Worm (Caenorhabditis elegans) whole organism, L1 larva: ENCODE results near the gene gst-1.

Experiments used
- ama-1 ChIP-seq: fragments of 150-350 bp; optimal IDR thresholded peaks from 2 replicates; lab custom pipeline; 2014
- fkh-10 ChIP-seq: sonication (generic microtip); optimal IDR thresholded peaks from 2 replicates; lab custom pipeline; 2017; ENCODE audit warnings: missing biosample characterization, missing genetic modification reagents, missing genetic modification characterization
- unc-130 ChIP-seq: fragments of 150-350 bp; optimal IDR thresholded peaks from 2 replicates; lab custom pipeline; 2017; ENCODE audit warnings: missing biosample characterization, missing genetic modification characterization, inconsistent platforms
- unc-86 ChIP-seq: sonication (generic microtip); optimal IDR thresholded peaks from 2 replicates; lab custom pipeline; 2016; ENCODE audit warnings: missing genetic modification characterization, missing compliant biosample characterization

- no peak for TF ChIP-seq ama-1 (lab: Kevin White, UChicago)
- no peak for TF ChIP-seq fkh-10 (GFP tag; lab: Kevin White, UChicago)
- no peak for TF ChIP-seq unc-86 (tag; lab: Kevin White, UChicago)
- no peak for TF ChIP-seq unc-130
Observed at ce11 chrIII:9051714-9052113, 7.4 kb upstream of the gst-1 start.
